Worm (Caenorhabditis elegans) whole organism, L1 larva: ENCODE results near the gene xbp-1.

Source experiments
- C16A3.4 ChIP-seq: fragments of 150-350 bp; optimal IDR thresholded peaks from 2 replicates; lab custom pipeline; 2014; ENCODE audit warnings: missing biosample characterization, missing genetic modification characterization
- C34B4.2 ChIP-seq: sonication (generic microtip); optimal IDR thresholded peaks from 2 replicates; lab custom pipeline; 2017; ENCODE audit warnings: mild to moderate bottlenecking, missing genetic modification characterization, missing compliant biosample characterization
- aly-2 ChIP-seq: fragments of 150-350 bp; optimal IDR thresholded peaks from 2 replicates; lab custom pipeline; 2014; ENCODE audit warnings: missing biosample characterization, missing genetic modification characterization
- blmp-1 ChIP-seq: fragments of 150-350 bp; optimal IDR thresholded peaks from 2 replicates; lab custom pipeline; 2014; ENCODE audit warnings: missing biosample characterization, missing genetic modification characterization
- ceh-82 ChIP-seq, 3 experiments: fragments of 150-350 bp in 1 of 3; sonication (generic microtip) in 2 of 3; optimal IDR thresholded peaks; 2 replicates each; lab custom pipeline; 2014 to 2017; ENCODE audit warnings: missing biosample characterization in 3 of 3, missing genetic modification characterization in 3 of 3
- dpl-1 ChIP-seq, 3 experiments: fragments of 150-350 bp in 2 of 3; sonication (generic microtip) in 1 of 3; optimal IDR thresholded peaks; 2 replicates each; lab custom pipeline; 2014 to 2017; ENCODE audit warnings: missing biosample characterization in 3 of 3, missing genetic modification characterization in 3 of 3, missing genetic modification reagents in 3 of 3
- dsc-1 ChIP-seq: sonication (generic microtip); optimal IDR thresholded peaks from 2 replicates; lab custom pipeline; 2016; ENCODE audit warnings: mild to moderate bottlenecking, missing genetic modification characterization, missing compliant biosample characterization
- efl-1 ChIP-seq, 4 experiments: fragments of 150-350 bp; optimal IDR thresholded peaks in 3 of 4; peaks in 1 of 4; 1 replicate in 1 of 4; 2 replicates in 3 of 4; lab custom pipeline; 2014; ENCODE audit warnings: missing biosample characterization in 2 of 4, missing genetic modification characterization in 2 of 4, missing genetic modification reagents in 2 of 4
- egl-13 ChIP-seq: sonication (generic microtip); optimal IDR thresholded peaks from 2 replicates; lab custom pipeline; 2016; ENCODE audit warnings: missing genotype, missing genetic modification reagents, missing genetic modification characterization, missing compliant biosample characterization
- egl-27 ChIP-seq, 2 experiments: fragments of 150-350 bp in 1 of 2; sonication (generic microtip); optimal IDR thresholded peaks; 3 replicates each; lab custom pipeline; 2017 to 2018; ENCODE audit warnings: missing biosample characterization in 2 of 2, missing genetic modification characterization in 2 of 2, missing genetic modification reagents in 2 of 2
- fkh-8 ChIP-seq: sonication (generic microtip); optimal IDR thresholded peaks from 2 replicates; lab custom pipeline; 2016; ENCODE audit warnings: mild to moderate bottlenecking, missing genetic modification characterization, missing compliant biosample characterization
- hpl-2 ChIP-seq: fragments of 150-350 bp; optimal IDR thresholded peaks from 2 replicates; lab custom pipeline; 2014; ENCODE audit warnings: missing biosample characterization, missing genetic modification reagents, missing genetic modification characterization
- isw-1 ChIP-seq: fragments of 200-800 bp; sonication (Bioruptor generic); IDR thresholded peaks from 2 replicates; pipeline ENCODE4 v1.3.6; 2022; ENCODE audit warnings: missing genetic modification characterization, missing compliant biosample characterization
- jun-1 ChIP-seq: fragments of 150-350 bp; optimal IDR thresholded peaks from 2 replicates; lab custom pipeline; 2014; ENCODE audit warnings: missing biosample characterization, missing genetic modification reagents, missing genetic modification characterization
- lin-14 ChIP-seq: fragments of 200-800 bp; sonication (Bioruptor generic); optimal IDR thresholded peaks from 2 replicates; lab custom pipeline; 2018; ENCODE audit warnings: mild to moderate bottlenecking, missing genetic modification characterization, moderate library complexity, missing compliant biosample characterization
- lir-3 ChIP-seq: sonication (generic microtip); optimal IDR thresholded peaks from 2 replicates; lab custom pipeline; 2016; ENCODE audit warnings: mild to moderate bottlenecking, missing genetic modification characterization, moderate library complexity, missing compliant biosample characterization; ENCODE audit not compliant: poor library complexity
- mep-1 ChIP-seq: fragments of 150-350 bp; optimal IDR thresholded peaks from 2 replicates; lab custom pipeline; 2014; ENCODE audit warnings: missing biosample characterization, missing genetic modification characterization
- nhr-11 ChIP-seq: fragments of 150-350 bp; optimal IDR thresholded peaks from 2 replicates; lab custom pipeline; 2014; ENCODE audit warnings: missing biosample characterization, missing genetic modification characterization
- nhr-20 ChIP-seq: sonication (generic microtip); optimal IDR thresholded peaks from 2 replicates; lab custom pipeline; 2016; ENCODE audit warnings: mild to moderate bottlenecking, missing genetic modification characterization, missing compliant biosample characterization
- nhr-47 ChIP-seq: sonication (generic microtip); optimal IDR thresholded peaks from 2 replicates; lab custom pipeline; 2016; ENCODE audit warnings: mild to moderate bottlenecking, missing genetic modification characterization, moderate library complexity, missing compliant biosample characterization
- nhr-77 ChIP-seq: fragments of 150-350 bp; optimal IDR thresholded peaks from 2 replicates; lab custom pipeline; 2014; ENCODE audit warnings: missing biosample characterization, missing genetic modification characterization
- nhr-84 ChIP-seq: sonication (generic microtip); optimal IDR thresholded peaks from 2 replicates; lab custom pipeline; 2017; ENCODE audit warnings: missing biosample characterization, missing genetic modification characterization
- nhr-85 ChIP-seq: sonication (generic microtip); peaks from one replicate; lab custom pipeline; 2016; ENCODE audit warnings: missing genetic modification characterization, inconsistent platforms, missing compliant biosample characterization
- nhr-90 ChIP-seq: sonication (generic microtip); optimal IDR thresholded peaks from 2 replicates; lab custom pipeline; 2016; ENCODE audit warnings: mild to moderate bottlenecking, missing genetic modification characterization, missing compliant biosample characterization; ENCODE audit not compliant: poor library complexity
- pqm-1 ChIP-seq: sonication (generic microtip); optimal IDR thresholded peaks from 3 replicates; lab custom pipeline; 2017; ENCODE audit warnings: missing biosample characterization, missing genetic modification characterization
- snu-23 ChIP-seq: sonication (generic microtip); optimal IDR thresholded peaks from 2 replicates; lab custom pipeline; 2016; ENCODE audit warnings: missing genetic modification characterization, missing compliant biosample characterization
- sup-37 ChIP-seq: fragments of 200-800 bp; sonication (Bioruptor generic); optimal IDR thresholded peaks from 2 replicates; lab custom pipeline; 2018; ENCODE audit warnings: mild to moderate bottlenecking, missing genetic modification characterization, missing compliant biosample characterization
- tbx-2 ChIP-seq: sonication (generic microtip); optimal IDR thresholded peaks from 2 replicates; lab custom pipeline; 2016; ENCODE audit warnings: missing genetic modification characterization, missing compliant biosample characterization
- unc-30 ChIP-seq: sonication (generic microtip); optimal IDR thresholded peaks from 2 replicates; lab custom pipeline; 2017; ENCODE audit warnings: missing biosample characterization, missing genetic modification characterization
- unc-98 ChIP-seq: fragments of 200-800 bp; sonication (Bioruptor generic); IDR thresholded peaks from 2 replicates; pipeline ENCODE4 v1.3.6; 2022; ENCODE audit warnings: missing genetic modification characterization, missing compliant biosample characterization
- vab-15 ChIP-seq: sonication (generic microtip); optimal IDR thresholded peaks from 2 replicates; lab custom pipeline; 2017; ENCODE audit warnings: missing genotype, mild to moderate bottlenecking, missing genetic modification characterization, missing compliant biosample characterization
- zip-4 ChIP-seq: fragments of 200-800 bp; sonication (Bioruptor generic); optimal IDR thresholded peaks from 2 replicates; lab custom pipeline; 2018; ENCODE audit warnings: mild to moderate bottlenecking, missing genetic modification characterization, moderate library complexity, missing compliant biosample characterization
- ztf-11 ChIP-seq, 2 experiments: sonication (generic microtip); optimal IDR thresholded peaks; 2 replicates each; lab custom pipeline; 2016 to 2017; ENCODE audit warnings: missing genetic modification characterization in 2 of 2, missing biosample characterization in 1 of 2, missing compliant biosample characterization in 1 of 2
- ztf-4 ChIP-seq: fragments of 150-350 bp; optimal IDR thresholded peaks from 2 replicates; lab custom pipeline; 2014; ENCODE audit warnings: missing biosample characterization, missing genetic modification characterization

xbp-1 gene

DNA sequence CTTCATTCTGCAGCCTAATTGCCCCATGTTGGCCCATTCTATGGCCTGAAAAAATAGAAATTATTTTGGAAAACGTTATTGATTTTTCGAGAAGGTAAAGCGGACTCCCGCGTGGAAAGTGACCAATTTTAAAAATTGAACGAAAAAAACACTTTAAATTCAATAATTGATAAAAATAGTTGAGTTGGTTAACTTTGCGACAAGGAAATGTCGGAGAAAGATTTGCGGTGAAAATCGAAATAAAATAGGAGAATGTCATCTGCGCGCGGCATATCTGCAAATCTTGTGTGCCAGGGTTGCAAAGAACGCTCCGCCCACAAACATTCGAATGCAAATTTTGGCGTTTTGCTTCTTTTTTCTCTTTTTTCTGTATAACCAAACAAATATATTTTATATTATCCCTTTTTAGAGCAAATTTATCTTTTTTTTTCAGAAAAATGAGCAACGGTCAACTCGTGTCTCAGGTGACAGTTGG, 22.7 kb upstream of the xbp-1 start, which contains the start of the genes rnf-121 and C16C10.4 (continued):
- no peak for TF ChIP-seq blmp-1 (tag; lab: Kevin White, UChicago)
- TF ChIP-seq nhr-84, result no peak
- TF ChIP-seq nhr-20, result peak; percentile 64
- no peak for TF ChIP-seq C34B4.2 (tag; lab: Kevin White, UChicago)
- TF ChIP-seq ztf-11 (tag; optimal IDR thresholded peaks at IDR 0.05; lab: Kevin White, UChicago), result peak in 1 of 2 experiments; percentile 74
- TF ChIP-seq egl-27 (tag; optimal IDR thresholded peaks at IDR 0.05; lab: Kevin White, UChicago), result no peak
- TF ChIP-seq egl-13 (tag; lab: Kevin White, UChicago), result peak; percentile 47
- peak; percentile 79 for TF ChIP-seq nhr-90 (tag; lab: Kevin White, UChicago)
- TF ChIP-seq lir-3, result no peak
- peak; percentile 67 for TF ChIP-seq tbx-2 (tag; lab: Kevin White, UChicago)
- TF ChIP-seq, all 84 proteins: peak for 42

DNA sequence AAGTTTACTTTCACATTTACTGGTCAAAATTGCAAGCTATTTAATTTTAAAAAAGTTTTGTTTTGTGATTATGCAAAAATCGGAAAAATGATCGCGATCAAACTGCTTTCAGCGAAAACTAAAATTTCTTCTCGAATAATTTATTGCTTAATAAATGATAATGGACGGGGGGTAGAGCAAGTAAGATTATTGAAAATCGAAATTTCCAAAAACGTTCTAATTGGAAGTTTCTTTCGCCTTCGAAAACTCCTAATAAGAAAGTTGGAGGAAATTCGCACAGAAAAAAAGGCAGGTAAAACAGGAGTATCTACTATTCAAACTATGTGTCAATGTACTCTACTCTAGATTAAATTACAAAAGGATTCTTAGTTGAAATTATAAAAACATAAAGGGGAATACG, 21.4 kb upstream of the xbp-1 start:
- TF ChIP-seq snu-23 (GFP tag; lab: Kevin White, UChicago) (no peak), egl-13 (tag; lab: Kevin White, UChicago) (no peak), egl-27 (tag; optimal IDR thresholded peaks at IDR 0.05; lab: Kevin White, UChicago) (no peak), hpl-2 (no peak), pqm-1 (tag; lab: Kevin White, UChicago) (no peak), ztf-11 (tag; optimal IDR thresholded peaks at IDR 0.05; lab: Kevin White, UChicago) (no peak), sup-37 (no peak), C16A3.4 (tag; lab: Kevin White, UChicago) (no peak), unc-98 (no peak), dsc-1 (tag; lab: Kevin White, UChicago) (no peak), unc-30 (tag; lab: Kevin White, UChicago) (no peak)

ce11 chrIII:4175489-4175888, 18.1 kb upstream of the xbp-1 start:
- TF ChIP-seq zip-4 (GFP tag; lab: Kevin White, UChicago) (no peak), ceh-82 (tag; optimal IDR thresholded peaks at IDR 0.05; lab: Kevin White, UChicago) (no peak), nhr-77 (no peak), dpl-1 (GFP tag; optimal IDR thresholded peaks at IDR 0.05; lab: Kevin White, UChicago) (no peak), mep-1 (tag; lab: Kevin White, UChicago) (no peak), ztf-4 (tag; lab: Kevin White, UChicago) (no peak), vab-15 (no peak), fkh-8 (tag; lab: Kevin White, UChicago) (no peak), aly-2 (tag; lab: Kevin White, UChicago) (no peak), isw-1 (GFP tag; lab: Robert Waterston, UW) (no peak), nhr-47 (tag; lab: Kevin White, UChicago) (no peak), nhr-85 (tag; lab: Kevin White, UChicago) (no peak), unc-30 (tag; lab: Kevin White, UChicago) (no peak), snu-23 (GFP tag; lab: Kevin White, UChicago) (no peak), lir-3 (no peak), nhr-11 (tag; lab: Kevin White, UChicago) (no peak), lin-14 (GFP tag; lab: Kevin White, UChicago) (no peak)

- TF ChIP-seq ztf-11 (tag; optimal IDR thresholded peaks at IDR 0.05; lab: Kevin White, UChicago), result no peak
- TF ChIP-seq efl-1 (optimal IDR thresholded peaks at IDR 0.05; lab: Kevin White, UChicago), result peak in 1 of 2 experiments; percentile 58
- TF ChIP-seq efl-1 (GFP tag; optimal IDR thresholded peaks at IDR 0.05 in 1 of 2; lab: Kevin White, UChicago), result no peak
- TF ChIP-seq jun-1 (tag; lab: Kevin White, UChicago), result no peak
- TF ChIP-seq, all 84 proteins: peak for 1
These were observed 17.5 kb upstream of the xbp-1 start, which contains the start of the genes hrde-1 and C16C10.13 for ce11 chrIII:4176109-4176596. Gene hrde-1 (minus strand): TSS chrIII:4176159. Gene C16C10.13 (plus strand): TSS chrIII:4176440.
